ENCODE assay signal across 1 worm cellular context in genomic region chrV:20828820-20829219, ce11.
A peak's percentile ranks its signal among the peaks of the same experiment; 100 is the strongest.
TF ChIP-seq lines count a peak whose summit lies in the region.

TSS of gene sbt-1 (minus strand) at chrV:20828881.

TF ChIP-seq in whole organism, L1 larva, 84 proteins besides CTCF, POLR2A, EP300 and RAD21 (continued from another document):
- TF ChIP-seq tbx-2 (tag; optimal IDR thresholded peaks at IDR 0.05; lab: Kevin White, UChicago) (peak; percentile 63), snu-23 (GFP tag; optimal IDR thresholded peaks at IDR 0.05; lab: Kevin White, UChicago) (peak; percentile 64), ces-1 (GFP tag; optimal IDR thresholded peaks at IDR 0.05; lab: Kevin White, UChicago) (peak; percentile 55), grh-1 (GFP tag; IDR thresholded peaks at IDR 0.05; lab: Robert Waterston, UW) (no peak), pax-3 (tag; optimal IDR thresholded peaks at IDR 0.05; lab: Kevin White, UChicago) (peak; percentile 62), nhr-20 (tag; optimal IDR thresholded peaks at IDR 0.05; lab: Kevin White, UChicago) (peak; percentile 5), isw-1 (GFP tag; IDR thresholded peaks at IDR 0.05; lab: Robert Waterston, UW) (peak; percentile 69), pqm-1 (tag; optimal IDR thresholded peaks at IDR 0.05; lab: Kevin White, UChicago) (no peak), lsy-2 (tag; optimal IDR thresholded peaks at IDR 0.05; lab: Kevin White, UChicago) (peak; percentile 46 to 79), xbp-1 (tag; optimal IDR thresholded peaks at IDR 0.05; lab: Kevin White, UChicago) (peak; percentile 23), lin-35 (GFP tag; optimal IDR thresholded peaks at IDR 0.05; lab: Kevin White, UChicago) (peak in 1 of 2 experiments; percentile 63), pag-3 (tag; optimal IDR thresholded peaks at IDR 0.05; lab: Kevin White, UChicago; ENCODE audit: borderline replicate concordance, insufficient read depth) (no peak), mep-1 (tag; optimal IDR thresholded peaks at IDR 0.05; lab: Kevin White, UChicago) (peak; percentile 58), nhr-28 (tag; optimal IDR thresholded peaks at IDR 0.05; lab: Kevin White, UChicago) (no peak), ceh-82 (tag; optimal IDR thresholded peaks at IDR 0.05; lab: Kevin White, UChicago) (peak; percentile 58 to 85 (median 61)), unc-86 (tag; optimal IDR thresholded peaks at IDR 0.05; lab: Kevin White, UChicago) (peak; percentile 86), lin-13 (GFP tag; optimal IDR thresholded peaks at IDR 0.05; lab: Kevin White, UChicago) (peak; percentile 27), mdl-1 (tag; optimal IDR thresholded peaks at IDR 0.05; lab: Kevin White, UChicago) (peak in 1 of 2 experiments; percentile 45), elt-3 (tag; optimal IDR thresholded peaks at IDR 0.05; lab: Kevin White, UChicago) (no peak), ceh-88 (GFP tag; IDR thresholded peaks at IDR 0.05; lab: Robert Waterston, UW) (no peak), zag-1 (tag; optimal IDR thresholded peaks at IDR 0.05; lab: Kevin White, UChicago) (peak; percentile 2)
